Fruit fly (Drosophila melanogaster) whole organism, prepupa: ENCODE data around the gene Taf10b.
A peak's percentile ranks its signal among the peaks of the same experiment; 100 is the strongest.

Source experiments
- Blimp-1 ChIP-seq: fragments of 200-800 bp; sonication (Bioruptor generic); optimal IDR thresholded peaks from 3 replicates; lab custom pipeline; 2017; ENCODE audit warnings: missing biosample characterization, missing genetic modification characterization, mild to moderate bottlenecking, moderate library complexity, missing genetic modification reagents
- CG10631 ChIP-seq: fragments of 200-800 bp; sonication (Bioruptor generic); optimal IDR thresholded peaks from 2 replicates; lab custom pipeline; 2016; ENCODE audit warnings: missing biosample characterization, missing genetic modification characterization
- CG10669 ChIP-seq: fragments of 200-800 bp; sonication (Bioruptor generic); optimal IDR thresholded peaks from 3 replicates; lab custom pipeline; 2018; ENCODE audit warnings: missing biosample characterization, mild to moderate bottlenecking, missing genetic modification characterization, moderate library complexity
- CG11294 ChIP-seq: fragments of 200-800 bp; sonication (Bioruptor generic); IDR thresholded peaks from 2 replicates; pipeline ENCODE4 v1.3.6; 2022; ENCODE audit warnings: missing biosample characterization, missing genetic modification characterization
- CG11762 ChIP-seq: fragments of 200-800 bp; sonication (Bioruptor generic); optimal IDR thresholded peaks from 3 replicates; lab custom pipeline; 2016; ENCODE audit warnings: missing biosample characterization, missing genetic modification characterization; ENCODE audit not compliant: insufficient read depth
- CG11902 ChIP-seq: fragments of 200-800 bp; sonication (Bioruptor generic); optimal IDR thresholded peaks from 3 replicates; lab custom pipeline; 2016; ENCODE audit warnings: missing biosample characterization, missing genetic modification characterization
- CG16779 ChIP-seq: fragments of 200-800 bp; sonication (Bioruptor generic); optimal IDR thresholded peaks from 3 replicates; lab custom pipeline; 2017; ENCODE audit warnings: missing biosample characterization, mild to moderate bottlenecking, missing genetic modification characterization
- CG3032 ChIP-seq: fragments of 200-800 bp; optimal IDR thresholded peaks from 2 replicates; lab custom pipeline; 2019; ENCODE audit warnings: missing biosample characterization, mild to moderate bottlenecking, missing genetic modification characterization, moderate library complexity
- CG31627 ChIP-seq: fragments of 200-800 bp; sonication (Bioruptor generic); optimal IDR thresholded peaks from 3 replicates; lab custom pipeline; 2016; ENCODE audit warnings: missing biosample characterization, missing genetic modification characterization
- CG34406 ChIP-seq: fragments of 200-800 bp; sonication (Bioruptor generic); optimal IDR thresholded peaks from 3 replicates; lab custom pipeline; 2016; ENCODE audit warnings: missing biosample characterization, missing genetic modification characterization
- CG3919 ChIP-seq: fragments of 200-800 bp; sonication (Bioruptor generic); optimal IDR thresholded peaks from 3 replicates; lab custom pipeline; 2016; ENCODE audit warnings: missing biosample characterization, missing genetic modification characterization
- CG4318 ChIP-seq: fragments of 200-800 bp; sonication (Bioruptor generic); optimal IDR thresholded peaks from 3 replicates; lab custom pipeline; 2017; ENCODE audit warnings: missing biosample characterization, mild to moderate bottlenecking, missing genetic modification characterization
- CG6163 ChIP-seq: fragments of 200-800 bp; sonication (Bioruptor generic); IDR thresholded peaks from 3 replicates; pipeline ENCODE4 v1.3.6; 2022; ENCODE audit warnings: missing biosample characterization, missing genetic modification characterization
- CG6276 ChIP-seq: fragments of 200-800 bp; sonication (Bioruptor generic); optimal IDR thresholded peaks from 2 replicates; lab custom pipeline; 2017; ENCODE audit warnings: missing biosample characterization, mild to moderate bottlenecking, missing genetic modification characterization
- CG6792 ChIP-seq: fragments of 200-800 bp; sonication (Bioruptor generic); optimal IDR thresholded peaks from 3 replicates; lab custom pipeline; 2016; ENCODE audit warnings: missing biosample characterization, missing genetic modification characterization
- CG6808 ChIP-seq: fragments of 200-800 bp; sonication (Bioruptor generic); optimal IDR thresholded peaks from 3 replicates; lab custom pipeline; 2017; ENCODE audit warnings: missing biosample characterization, missing genetic modification characterization, mild to moderate bottlenecking, moderate library complexity, missing genetic modification reagents
- CG7368 ChIP-seq: fragments of 200-800 bp; sonication (Bioruptor generic); optimal IDR thresholded peaks from 3 replicates; lab custom pipeline; 2016; ENCODE audit warnings: missing biosample characterization, missing genetic modification characterization
- CG8119 ChIP-seq: fragments of 200-800 bp; sonication (Bioruptor generic); IDR thresholded peaks from 3 replicates; pipeline ENCODE4 v1.3.6; 2022; ENCODE audit warnings: missing biosample characterization, missing genetic modification characterization
- CG8319 ChIP-seq: fragments of 200-800 bp; sonication (Bioruptor generic); optimal IDR thresholded peaks from 3 replicates; lab custom pipeline; 2016; ENCODE audit warnings: missing biosample characterization, missing genetic modification characterization
- CG8632 ChIP-seq: fragments of 200-800 bp; sonication (Bioruptor generic); optimal IDR thresholded peaks from 3 replicates; lab custom pipeline; 2016; ENCODE audit warnings: missing biosample characterization, missing genetic modification characterization
- CG9139 ChIP-seq: fragments of 200-800 bp; sonication (Bioruptor generic); optimal IDR thresholded peaks from 3 replicates; lab custom pipeline; 2017; ENCODE audit warnings: missing biosample characterization, mild to moderate bottlenecking, missing genetic modification characterization
- Eip75B ChIP-seq: fragments of 200-800 bp; sonication (Bioruptor generic); optimal IDR thresholded peaks from 3 replicates; lab custom pipeline; 2016; ENCODE audit warnings: missing biosample characterization, missing genetic modification characterization
- Ets21C ChIP-seq: fragments of 200-800 bp; sonication (Bioruptor generic); optimal IDR thresholded peaks from 3 replicates; lab custom pipeline; 2016; ENCODE audit warnings: missing biosample characterization, missing genetic modification characterization
- Ets96B ChIP-seq: fragments of 200-800 bp; optimal IDR thresholded peaks from 2 replicates; lab custom pipeline; 2019; ENCODE audit warnings: missing biosample characterization, mild to moderate bottlenecking, missing genetic modification characterization, moderate library complexity
- Gug ChIP-seq: fragments of 200-800 bp; sonication (Bioruptor generic); IDR thresholded peaks from 2 replicates; pipeline ENCODE4 v1.3.6; 2022; ENCODE audit warnings: missing biosample characterization, missing genetic modification characterization
- Hr39 ChIP-seq: fragments of 200-800 bp; sonication (Bioruptor generic); optimal IDR thresholded peaks from 2 replicates; lab custom pipeline; 2016; ENCODE audit warnings: missing biosample characterization, missing genetic modification characterization
- Hr4 ChIP-seq: fragments of 200-800 bp; sonication (Bioruptor generic); optimal IDR thresholded peaks from 3 replicates; lab custom pipeline; 2016; ENCODE audit warnings: missing biosample characterization, missing genetic modification characterization
- Lpt ChIP-seq: fragments of 200-800 bp; sonication (Bioruptor generic); optimal IDR thresholded peaks from 3 replicates; lab custom pipeline; 2016; ENCODE audit warnings: missing biosample characterization, missing genetic modification characterization
- Met ChIP-seq: fragments of 200-800 bp; sonication (Bioruptor generic); optimal IDR thresholded peaks from 3 replicates; lab custom pipeline; 2016; ENCODE audit warnings: missing biosample characterization, missing genetic modification characterization
- OdsH ChIP-seq: fragments of 200-800 bp; sonication (Bioruptor generic); optimal IDR thresholded peaks from 3 replicates; lab custom pipeline; 2016; ENCODE audit warnings: missing biosample characterization, missing genetic modification characterization
- Smox ChIP-seq: fragments of 200-800 bp; sonication (Bioruptor generic); optimal IDR thresholded peaks from 3 replicates; lab custom pipeline; 2016; ENCODE audit warnings: missing biosample characterization, missing genetic modification characterization
- Sox102F ChIP-seq: fragments of 200-800 bp; sonication (Bioruptor generic); optimal IDR thresholded peaks from 2 replicates; lab custom pipeline; 2016; ENCODE audit warnings: missing biosample characterization, mild to moderate bottlenecking, missing genetic modification characterization
- Sox14 ChIP-seq: fragments of 200-800 bp; sonication (Bioruptor generic); optimal IDR thresholded peaks from 3 replicates; lab custom pipeline; 2016; ENCODE audit warnings: missing biosample characterization, missing genetic modification characterization
- Sox15 ChIP-seq: fragments of 200-800 bp; sonication (Bioruptor generic); optimal IDR thresholded peaks from 3 replicates; lab custom pipeline; 2016; ENCODE audit warnings: missing biosample characterization, missing genetic modification characterization
- acj6 ChIP-seq: fragments of 200-800 bp; sonication (Bioruptor generic); optimal IDR thresholded peaks from 3 replicates; lab custom pipeline; 2016; ENCODE audit warnings: missing biosample characterization, missing genetic modification characterization
- dac ChIP-seq: fragments of 200-800 bp; sonication (Bioruptor generic); optimal IDR thresholded peaks from 2 replicates; lab custom pipeline; 2017; ENCODE audit warnings: missing biosample characterization, mild to moderate bottlenecking, missing genetic modification characterization
- dsx ChIP-seq: fragments of 200-800 bp; optimal IDR thresholded peaks from 3 replicates; lab custom pipeline; 2019; ENCODE audit warnings: missing biosample characterization, mild to moderate bottlenecking, missing genetic modification characterization, moderate library complexity; ENCODE audit not compliant: poor library complexity, severe bottlenecking
- eg ChIP-seq: fragments of 200-800 bp; sonication (Bioruptor generic); IDR thresholded peaks from 3 replicates; pipeline ENCODE4 v1.3.6; 2022; ENCODE audit warnings: missing biosample characterization, missing genetic modification characterization
- esn ChIP-seq: fragments of 200-800 bp; sonication (Bioruptor generic); optimal IDR thresholded peaks from 2 replicates; lab custom pipeline; 2016; ENCODE audit warnings: missing biosample characterization, mild to moderate bottlenecking, missing genetic modification characterization, moderate library complexity
- fd59A ChIP-seq: fragments of 200-800 bp; sonication (Bioruptor generic); optimal IDR thresholded peaks from 2 replicates; lab custom pipeline; 2017; ENCODE audit warnings: missing biosample characterization, mild to moderate bottlenecking, missing genetic modification characterization, missing genetic modification reagents
- fd85E ChIP-seq: fragments of 200-800 bp; sonication (Bioruptor generic); optimal IDR thresholded peaks from 3 replicates; lab custom pipeline; 2016; ENCODE audit warnings: missing biosample characterization, missing genetic modification characterization
- fkh ChIP-seq: fragments of 200-800 bp; sonication (Bioruptor generic); optimal IDR thresholded peaks from 3 replicates; lab custom pipeline; 2017; ENCODE audit warnings: missing biosample characterization, mild to moderate bottlenecking, missing genetic modification characterization, moderate library complexity
- lz ChIP-seq: fragments of 200-800 bp; sonication (Bioruptor generic); optimal IDR thresholded peaks from 3 replicates; lab custom pipeline; 2016; ENCODE audit warnings: missing biosample characterization, missing genetic modification characterization
- net ChIP-seq: fragments of 200-800 bp; sonication (Bioruptor generic); optimal IDR thresholded peaks from 3 replicates; lab custom pipeline; 2016; ENCODE audit warnings: missing biosample characterization, missing genetic modification characterization
- pdm3 ChIP-seq: fragments of 200-800 bp; sonication (Bioruptor generic); optimal IDR thresholded peaks from 3 replicates; lab custom pipeline; 2016; ENCODE audit warnings: missing biosample characterization, missing genetic modification characterization
- spab ChIP-seq: fragments of 200-800 bp; sonication (Bioruptor generic); optimal IDR thresholded peaks from 2 replicates; lab custom pipeline; 2017; ENCODE audit warnings: missing biosample characterization, mild to moderate bottlenecking, missing genetic modification characterization, missing genetic modification reagents
- ss ChIP-seq, 2 experiments: fragments of 200-800 bp; sonication (Bioruptor generic); optimal IDR thresholded peaks; 2 replicates in 1 of 2; 3 replicates in 1 of 2; lab custom pipeline; 2017 to 2018; ENCODE audit warnings: mild to moderate bottlenecking in 2 of 2, missing biosample characterization in 2 of 2, missing genetic modification characterization in 2 of 2, moderate library complexity in 1 of 2
- svp ChIP-seq: fragments of 200-800 bp; sonication (Bioruptor generic); peaks from one replicate; lab custom pipeline; 2016; ENCODE audit warnings: missing biosample characterization, missing genetic modification characterization
- vri ChIP-seq: fragments of 200-800 bp; sonication (Bioruptor generic); optimal IDR thresholded peaks from 3 replicates; lab custom pipeline; 2016; ENCODE audit warnings: missing biosample characterization, mild to moderate bottlenecking, missing genetic modification characterization

Taf10b gene

dm6 chr2L:2734946-2735345 is 32.7 kb downstream of the Taf10b start (continued):
- TF ChIP-seq CG16779 (tag; lab: Kevin White, UChicago) (no peak), CG10669 (GFP tag; lab: Kevin White, UChicago) (peak; percentile 30), CG8319 (GFP tag; lab: Kevin White, UChicago) (no peak), fd85E (GFP tag; lab: Kevin White, UChicago) (no peak), dac (GFP tag; lab: Kevin White, UChicago) (no peak), CG11294 (GFP tag; lab: Robert Waterston, UW) (0 out of 2 replicates have a peak, but pooled peaks have one; percentile 15), acj6 (GFP tag; lab: Kevin White, UChicago) (no peak), Lpt (GFP tag; lab: Kevin White, UChicago) (no peak), CG6276 (GFP tag; lab: Kevin White, UChicago) (no peak)
- TF ChIP-seq, all 60 proteins: peak for 11

dm6 chr2L:2734215-2734614 is 33.4 kb downstream of the Taf10b start:
- peak; percentile 82 for TF ChIP-seq dsx (GFP tag; lab: Kevin White, UChicago)
- TF ChIP-seq eg (GFP tag; lab: Robert Waterston, UW) = peak; percentile 76
- peak; percentile 74 for TF ChIP-seq Hr4 (GFP tag; lab: Kevin White, UChicago)
- peak; percentile 83 for TF ChIP-seq pdm3 (GFP tag; lab: Kevin White, UChicago)
- TF ChIP-seq Sox14 (GFP tag; lab: Kevin White, UChicago) = peak; percentile 86
- TF ChIP-seq ss (GFP tag; optimal IDR thresholded peaks at IDR 0.05; lab: Kevin White, UChicago) = peak; percentile 83 to 87
- peak; percentile 61 for TF ChIP-seq Smox (GFP tag; lab: Kevin White, UChicago)
- TF ChIP-seq CG8119 (GFP tag; lab: Robert Waterston, UW) = peak; percentile 81
- TF ChIP-seq Eip75B = peak; percentile 71
- peak; percentile 90 for TF ChIP-seq CG3032 (tag; lab: Kevin White, UChicago)
- TF ChIP-seq CG34406 (GFP tag; lab: Kevin White, UChicago) = peak; percentile 66
- TF ChIP-seq OdsH (GFP tag; lab: Kevin White, UChicago) = peak; percentile 84
- TF ChIP-seq acj6 (GFP tag; lab: Kevin White, UChicago) = peak; percentile 86
- TF ChIP-seq CG4318 (GFP tag; lab: Kevin White, UChicago) = peak; percentile 59
- peak; percentile 79 for TF ChIP-seq Gug
- TF ChIP-seq CG9139 (GFP tag; lab: Kevin White, UChicago) = peak; percentile 82
- TF ChIP-seq CG3919 (GFP tag; lab: Kevin White, UChicago) = peak; percentile 82
- peak; percentile 84 for TF ChIP-seq CG10631 (GFP tag; lab: Kevin White, UChicago)
- peak; percentile 72 for TF ChIP-seq CG7368 (GFP tag; lab: Kevin White, UChicago)
- peak; percentile 64 for TF ChIP-seq Ets21C (GFP tag; lab: Kevin White, UChicago)
- peak; percentile 89 for TF ChIP-seq spab (GFP tag; lab: Kevin White, UChicago)
- TF ChIP-seq fkh = no peak
- peak; percentile 69 for TF ChIP-seq lz (GFP tag; lab: Kevin White, UChicago)
- peak; percentile 79 for TF ChIP-seq CG31627 (GFP tag; lab: Kevin White, UChicago)
- TF ChIP-seq net (GFP tag; lab: Kevin White, UChicago) = peak; percentile 73
- peak; percentile 76 for TF ChIP-seq CG6792 (GFP tag; lab: Kevin White, UChicago)
- TF ChIP-seq CG11762 (GFP tag; lab: Kevin White, UChicago) = peak; percentile 77
- TF ChIP-seq Sox15 (GFP tag; lab: Kevin White, UChicago) = peak; percentile 60
- peak; percentile 68 for TF ChIP-seq Lpt (GFP tag; lab: Kevin White, UChicago)
- TF ChIP-seq Ets96B = peak; percentile 80
- TF ChIP-seq dac (GFP tag; lab: Kevin White, UChicago) = peak; percentile 36
- peak; percentile 76 for TF ChIP-seq CG6163 (GFP tag; lab: Robert Waterston, UW)
- peak; percentile 48 for TF ChIP-seq CG8632
- peak; percentile 78 for TF ChIP-seq Hr39 (GFP tag; lab: Kevin White, UChicago)
- peak; percentile 74 for TF ChIP-seq CG6276 (GFP tag; lab: Kevin White, UChicago)
- TF ChIP-seq CG11902 (GFP tag; lab: Kevin White, UChicago) = peak; percentile 67
- peak; percentile 90 for TF ChIP-seq svp (GFP tag; lab: Kevin White, UChicago)
- peak; percentile 81 for TF ChIP-seq esn (GFP tag; lab: Kevin White, UChicago)
- TF ChIP-seq fd59A (GFP tag; lab: Kevin White, UChicago) = peak; percentile 88
- TF ChIP-seq fd85E (GFP tag; lab: Kevin White, UChicago) = no peak
- TF ChIP-seq CG6808 (GFP tag; lab: Kevin White, UChicago) = peak; percentile 91
- TF ChIP-seq Blimp-1 (GFP tag; lab: Kevin White, UChicago) = peak; percentile 31
- no peak for TF ChIP-seq Sox102F (GFP tag; lab: Kevin White, UChicago)
- TF ChIP-seq vri = peak; percentile 16
- TF ChIP-seq Met (GFP tag; lab: Kevin White, UChicago) = peak; percentile 78
